Worm (Caenorhabditis elegans): Measurements from ENCODE around the gene Y1A5A.1.

Gene Y1A5A.1

DNA sequence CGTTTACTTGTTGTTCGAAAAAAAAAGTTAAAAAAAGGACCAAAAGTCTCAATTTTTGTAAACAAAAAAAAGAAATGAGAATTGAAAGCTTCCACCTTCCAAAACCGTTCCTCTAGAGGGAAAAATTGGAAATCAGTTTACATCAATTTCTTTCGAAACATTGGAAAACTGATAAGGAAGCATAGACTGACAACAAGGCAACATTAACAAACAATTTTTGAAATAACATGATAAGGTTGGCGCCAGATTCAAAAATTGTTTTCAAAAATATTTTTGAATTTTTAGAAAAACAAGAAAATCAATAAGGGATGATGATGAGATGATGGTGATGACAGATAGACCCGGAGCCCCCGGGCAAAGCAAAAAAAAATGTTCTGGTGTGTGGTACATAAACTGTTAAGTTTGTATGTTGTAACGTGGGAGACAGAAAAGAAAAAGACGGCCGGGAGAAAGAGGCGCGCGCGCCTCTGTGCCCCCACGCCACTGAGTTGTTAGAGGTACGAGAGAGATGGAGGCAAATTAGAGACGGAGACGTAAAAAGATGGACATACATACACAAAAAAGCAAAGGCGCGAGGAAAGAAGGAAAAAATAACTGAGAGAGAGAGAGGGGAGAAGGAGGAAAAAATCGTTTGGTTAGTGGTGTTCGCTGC, 6.4 kb downstream of the Y1A5A.1 start:
- TF ChIP-seq tbx-37 (GFP tag; conservative IDR thresholded peaks at IDR 0.05) (0 out of 2 replicates have a peak, but pooled peaks have one; percentile 6), B0310.2 (tag; optimal IDR thresholded peaks at IDR 0.05) (no peak)

DNA sequence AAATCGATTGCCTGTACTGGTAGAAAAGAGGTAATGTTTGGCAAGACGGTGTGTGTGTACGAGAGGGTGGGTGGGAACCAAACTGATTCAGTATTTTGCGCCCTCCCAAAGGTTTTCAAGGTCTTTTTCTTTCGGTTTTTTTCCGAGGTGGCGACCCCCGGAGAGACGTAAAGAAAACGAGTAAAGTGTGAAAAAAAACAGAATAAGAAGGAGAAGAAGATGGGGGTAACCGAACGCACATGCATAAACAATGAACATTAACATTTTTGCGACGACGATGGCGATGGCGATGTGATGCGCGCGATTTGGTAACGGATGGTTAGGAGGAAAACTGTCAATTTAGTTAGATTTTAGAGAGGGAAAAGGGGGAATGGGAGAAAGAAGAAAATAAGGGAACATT, 8.0 kb downstream of the Y1A5A.1 start:
- TF ChIP-seq tbx-37 (GFP tag; conservative IDR thresholded peaks at IDR 0.05), result no peak
- no peak for TF ChIP-seq F13C5.2 (tag; optimal IDR thresholded peaks at IDR 0.05)

DNA sequence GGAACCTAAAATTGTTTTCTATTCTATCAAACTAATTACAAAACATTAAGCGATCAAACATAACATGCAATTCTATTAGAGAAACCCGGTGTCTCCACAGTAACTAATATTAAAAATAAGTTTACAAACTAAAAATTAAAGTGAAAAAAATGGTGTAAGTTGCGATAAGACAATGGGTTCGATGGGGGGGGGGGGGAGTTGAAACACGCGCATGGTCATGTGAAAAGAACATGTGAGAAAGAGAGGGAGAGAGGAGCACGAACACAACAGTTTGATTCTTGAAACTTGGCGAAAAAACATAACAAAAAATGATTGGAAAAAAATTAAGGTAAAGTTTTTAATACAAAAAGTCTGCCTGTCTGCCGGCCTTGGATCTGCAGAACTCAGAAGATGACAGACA, 9.5 kb downstream of the Y1A5A.1 start:
- TF ChIP-seq tbx-37 (GFP tag; conservative IDR thresholded peaks at IDR 0.05) (no peak), hmg-4 (GFP tag; optimal IDR thresholded peaks at IDR 0.05) (no peak), hmbx-1 (tag; optimal IDR thresholded peaks at IDR 0.05) (no peak), ceh-36 (tag; optimal IDR thresholded peaks at IDR 0.05) (no peak), flt-1 (GFP tag; IDR thresholded peaks at IDR 0.05) (no peak), tra-4 (tag; optimal IDR thresholded peaks at IDR 0.05) (no peak), F13C5.2 (tag; optimal IDR thresholded peaks at IDR 0.05) (no peak)

DNA sequence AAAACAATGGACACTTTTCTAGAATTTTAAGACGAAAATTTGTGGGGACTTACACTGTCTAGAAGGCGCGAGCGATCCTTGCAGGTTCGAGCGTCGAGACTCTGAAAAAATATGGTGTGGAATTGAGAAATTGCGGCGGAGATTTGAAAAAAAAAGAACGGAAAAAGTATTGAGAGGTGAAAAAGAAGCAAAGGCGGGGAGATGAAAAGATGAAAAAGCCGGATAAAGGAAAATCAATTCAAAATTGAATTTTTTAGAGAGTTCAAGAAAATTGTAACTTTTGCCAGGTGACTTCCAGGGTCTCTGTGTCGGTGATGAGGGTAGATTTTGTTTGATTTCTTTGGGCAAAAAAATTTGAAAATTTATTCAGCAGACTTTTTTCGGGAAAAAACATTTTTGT, 10.2 kb downstream of the Y1A5A.1 start, which contains the start of gene msi-1:
TSS of gene msi-1 (minus strand) at position 101 of the 400 bp plus-strand sequence.
- TF ChIP-seq ceh-36 (tag; optimal IDR thresholded peaks at IDR 0.05), result no peak

DNA sequence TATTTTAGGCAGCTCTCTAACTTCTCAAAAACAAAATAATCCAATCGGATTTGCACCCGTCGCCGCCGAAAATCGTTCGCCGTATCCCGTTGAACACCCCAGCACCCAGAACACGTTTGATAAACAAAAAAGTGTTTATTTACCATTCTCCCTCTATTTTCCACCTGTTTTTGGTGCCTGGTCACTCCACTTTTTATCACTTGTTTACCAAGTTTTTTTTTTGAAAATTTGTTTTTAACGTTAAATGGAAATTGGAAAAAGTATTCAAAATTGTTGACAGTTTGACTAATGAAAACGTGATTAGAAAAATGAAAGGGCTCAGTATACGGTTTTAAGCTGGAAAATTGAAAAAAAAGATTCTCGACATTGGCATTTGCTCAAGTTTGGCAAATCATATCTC, 11.5 kb downstream of the Y1A5A.1 start:
- TF ChIP-seq ets-7 (tag; optimal IDR thresholded peaks at IDR 0.05), result no peak
- TF ChIP-seq scrt-1 (GFP tag; IDR thresholded peaks at IDR 0.05), result no peak
- TF ChIP-seq tbx-37 (GFP tag; conservative IDR thresholded peaks at IDR 0.05), result no peak
- no peak for TF ChIP-seq aly-1 (tag; optimal IDR thresholded peaks at IDR 0.05)
- TF ChIP-seq tra-4 (tag; optimal IDR thresholded peaks at IDR 0.05), result no peak
- TF ChIP-seq B0310.2 (tag; optimal IDR thresholded peaks at IDR 0.05), result no peak
- TF ChIP-seq ama-1 (optimal IDR thresholded peaks at IDR 0.05), result no peak
- TF ChIP-seq flt-1 (GFP tag; IDR thresholded peaks at IDR 0.05), result no peak
- TF ChIP-seq hmbx-1 (tag; optimal IDR thresholded peaks at IDR 0.05), result no peak
- TF ChIP-seq ceh-36 (tag; optimal IDR thresholded peaks at IDR 0.05), result no peak

DNA sequence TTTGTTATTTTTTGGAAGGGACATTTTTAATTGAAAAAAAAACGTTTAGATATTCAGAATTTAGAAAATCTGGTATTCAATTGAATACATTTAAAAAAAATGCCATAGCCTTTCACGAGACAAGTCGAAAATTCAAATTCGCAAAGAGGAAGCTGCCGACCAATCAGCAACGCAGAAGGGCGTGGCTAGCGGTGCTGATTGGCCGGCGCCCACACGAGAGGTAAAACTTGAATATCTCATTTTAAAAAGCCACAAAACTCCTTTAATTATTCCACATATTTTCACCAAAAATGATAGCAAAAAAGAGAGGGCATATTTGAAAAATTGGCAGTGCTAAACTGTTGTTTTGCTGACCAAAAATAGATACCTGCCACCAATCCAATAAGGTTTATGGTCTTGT, 12.0 kb downstream of the Y1A5A.1 start:
- TF ChIP-seq ets-7 (tag; optimal IDR thresholded peaks at IDR 0.05) (no peak), tbx-11 (GFP tag; IDR thresholded peaks at IDR 0.05) (no peak), ama-1 (optimal IDR thresholded peaks at IDR 0.05) (no peak), tra-4 (tag; optimal IDR thresholded peaks at IDR 0.05) (no peak), hmbx-1 (tag; optimal IDR thresholded peaks at IDR 0.05) (no peak), ceh-13 (GFP tag; optimal IDR thresholded peaks at IDR 0.05) (no peak), B0310.2 (tag; optimal IDR thresholded peaks at IDR 0.05) (no peak)

DNA sequence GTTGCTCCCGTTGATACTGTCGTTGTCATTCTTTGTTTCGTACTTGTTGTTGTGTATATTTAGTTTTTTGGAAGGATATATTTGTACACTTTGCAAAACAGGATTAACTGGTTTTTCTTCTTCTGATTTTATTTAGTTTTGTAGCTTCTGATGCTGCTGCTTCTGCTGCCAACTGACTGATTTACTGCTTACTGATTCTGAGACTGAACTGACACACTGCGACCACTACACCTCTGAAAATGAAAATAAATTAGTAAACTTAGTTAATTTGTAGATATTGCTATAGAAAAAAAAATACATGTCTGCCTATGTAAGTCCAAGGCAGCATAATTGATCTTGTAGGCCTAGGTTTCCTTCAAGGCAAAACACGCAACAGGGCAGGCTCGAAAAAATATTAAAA, 13.8 kb downstream of the Y1A5A.1 start, which contains the start of gene R10E9.4:
TSS of gene R10E9.4 (minus strand) at position 101 of the 400 bp plus-strand sequence.
- TF ChIP-seq F13C5.2 (tag; optimal IDR thresholded peaks at IDR 0.05) (no peak), pes-1 (GFP tag; IDR thresholded peaks at IDR 0.05) (no peak), aly-1 (tag; optimal IDR thresholded peaks at IDR 0.05) (no peak), tbx-11 (GFP tag; IDR thresholded peaks at IDR 0.05) (no peak), ets-7 (tag; optimal IDR thresholded peaks at IDR 0.05) (no peak), B0310.2 (tag; optimal IDR thresholded peaks at IDR 0.05) (no peak), flt-1 (GFP tag; IDR thresholded peaks at IDR 0.05) (no peak), hmbx-1 (tag; optimal IDR thresholded peaks at IDR 0.05) (no peak)

DNA sequence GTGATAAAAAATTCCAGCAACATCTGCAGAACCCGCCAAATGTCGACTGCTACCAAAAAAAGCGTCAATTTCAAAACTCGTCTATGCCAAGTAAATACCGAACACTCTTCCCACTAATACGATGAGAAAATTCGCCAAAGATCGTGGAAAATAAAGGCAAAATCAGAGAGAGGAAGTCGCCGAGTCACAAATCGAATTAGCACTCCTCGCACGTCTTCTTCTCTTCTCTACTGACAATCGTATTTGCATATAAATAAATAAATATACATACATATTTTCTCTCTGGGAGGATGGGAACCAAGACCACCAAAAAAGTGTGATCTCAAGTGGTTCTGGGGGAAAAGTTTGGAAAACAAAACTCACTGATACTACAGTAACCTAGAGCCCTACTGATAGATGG, 16.1 kb downstream of the Y1A5A.1 start:
- no peak for TF ChIP-seq B0310.2 (tag; optimal IDR thresholded peaks at IDR 0.05)
- no peak for TF ChIP-seq aly-1 (tag; optimal IDR thresholded peaks at IDR 0.05)
- TF ChIP-seq tbx-11 (GFP tag; IDR thresholded peaks at IDR 0.05), result no peak

DNA sequence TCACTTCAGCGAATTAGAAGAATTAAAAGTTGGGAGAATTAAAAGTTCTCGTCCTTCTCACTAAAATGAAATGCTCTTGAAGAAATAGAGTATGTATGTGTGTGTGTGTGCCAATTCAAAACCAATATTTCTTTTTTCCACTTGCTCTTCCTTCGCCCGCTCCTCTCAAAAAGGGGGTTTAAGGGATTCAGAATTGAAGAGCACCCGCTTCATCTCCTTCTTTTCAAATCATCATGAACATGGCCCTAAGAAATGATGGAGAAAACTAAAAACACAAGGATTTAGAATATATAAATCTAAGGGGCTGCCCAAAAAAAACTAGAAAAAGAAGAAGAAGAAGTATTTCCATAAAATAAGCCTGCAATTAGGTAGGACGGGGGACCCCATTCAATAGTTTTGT, 17.3 kb downstream of the Y1A5A.1 start:
- no peak for TF ChIP-seq ceh-13 (GFP tag; optimal IDR thresholded peaks at IDR 0.05)
- TF ChIP-seq F13C5.2 (tag; optimal IDR thresholded peaks at IDR 0.05), result no peak
- no peak for TF ChIP-seq sea-1 (GFP tag; conservative IDR thresholded peaks at IDR 0.05)

DNA sequence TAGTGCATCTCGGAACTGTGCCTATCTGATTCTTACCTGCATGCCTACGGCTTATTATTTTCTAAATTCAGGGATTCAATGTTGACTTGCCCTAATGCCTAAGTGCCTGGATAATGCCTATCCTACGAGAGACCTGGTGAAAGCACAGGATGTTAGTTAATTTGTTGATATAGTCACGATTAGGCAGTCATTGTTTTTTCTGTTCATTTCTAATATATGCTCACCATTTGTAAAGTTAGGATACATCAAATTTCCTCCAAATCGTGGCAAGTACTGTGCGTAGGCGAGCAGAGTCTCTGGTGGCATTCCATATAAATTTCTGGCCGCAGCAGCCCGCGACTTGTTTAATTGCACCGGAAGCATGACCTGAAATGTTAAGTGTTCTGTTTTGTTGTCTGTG, 20.3 kb downstream of the Y1A5A.1 start:
- no peak for TF ChIP-seq hmg-4 (GFP tag; optimal IDR thresholded peaks at IDR 0.05)
- TF ChIP-seq flt-1 (GFP tag; IDR thresholded peaks at IDR 0.05), result no peak
- no peak for TF ChIP-seq sea-1 (GFP tag; conservative IDR thresholded peaks at IDR 0.05)
- no peak for TF ChIP-seq ceh-36 (tag; optimal IDR thresholded peaks at IDR 0.05)
- no peak for TF ChIP-seq B0310.2 (tag; optimal IDR thresholded peaks at IDR 0.05)
- no peak for TF ChIP-seq F13C5.2 (tag; optimal IDR thresholded peaks at IDR 0.05)
- TF ChIP-seq hmbx-1 (tag; optimal IDR thresholded peaks at IDR 0.05), result no peak
- TF ChIP-seq pes-1 (GFP tag; IDR thresholded peaks at IDR 0.05), result no peak
- no peak for TF ChIP-seq tbx-11 (GFP tag; IDR thresholded peaks at IDR 0.05)
- TF ChIP-seq hnd-1 (tag; optimal IDR thresholded peaks at IDR 0.05), result no peak
- TF ChIP-seq tbx-37 (GFP tag; conservative IDR thresholded peaks at IDR 0.05), result no peak

All from whole organism, early embryonic.